Worm (Caenorhabditis elegans) whole organism, L1 larva: ENCODE results near the gene smrd-1.
A peak's percentile ranks its signal among the peaks of the same experiment; 100 is the strongest.

Source experiments
- C16A3.4 ChIP-seq: fragments of 150-350 bp; optimal IDR thresholded peaks from 2 replicates; lab custom pipeline; 2014; ENCODE audit warnings: missing biosample characterization, missing genetic modification characterization
- C34B4.2 ChIP-seq: sonication (generic microtip); optimal IDR thresholded peaks from 2 replicates; lab custom pipeline; 2017; ENCODE audit warnings: mild to moderate bottlenecking, missing genetic modification characterization, missing compliant biosample characterization
- F16B12.6 ChIP-seq: fragments of 150-350 bp; optimal IDR thresholded peaks from 2 replicates; lab custom pipeline; 2014; ENCODE audit warnings: missing biosample characterization, missing genetic modification characterization
- Y116A8C.19 ChIP-seq: sonication (generic microtip); optimal IDR thresholded peaks from 2 replicates; lab custom pipeline; 2016; ENCODE audit warnings: missing compliant biosample characterization, missing genetic modification characterization, borderline replicate concordance
- aha-1 ChIP-seq: fragments of 150-350 bp; optimal IDR thresholded peaks from 2 replicates; lab custom pipeline; 2014; ENCODE audit warnings: missing biosample characterization, missing genetic modification characterization
- blmp-1 ChIP-seq: fragments of 150-350 bp; optimal IDR thresholded peaks from 2 replicates; lab custom pipeline; 2014; ENCODE audit warnings: missing biosample characterization, missing genetic modification characterization
- ceh-63 ChIP-seq: fragments of 200-800 bp; sonication (Bioruptor generic); optimal IDR thresholded peaks from 2 replicates; lab custom pipeline; 2018; ENCODE audit warnings: mild to moderate bottlenecking, missing genetic modification characterization, missing compliant biosample characterization
- ceh-82 ChIP-seq, 3 experiments: fragments of 150-350 bp in 1 of 3; sonication (generic microtip) in 2 of 3; optimal IDR thresholded peaks; 2 replicates each; lab custom pipeline; 2014 to 2017; ENCODE audit warnings: missing biosample characterization in 3 of 3, missing genetic modification characterization in 3 of 3
- ces-1 ChIP-seq: fragments of 150-350 bp; optimal IDR thresholded peaks from 2 replicates; lab custom pipeline; 2014; ENCODE audit warnings: missing biosample characterization, missing genetic modification reagents, missing genetic modification characterization
- dpl-1 ChIP-seq, 3 experiments: fragments of 150-350 bp in 2 of 3; sonication (generic microtip) in 1 of 3; optimal IDR thresholded peaks; 2 replicates each; lab custom pipeline; 2014 to 2017; ENCODE audit warnings: missing biosample characterization in 3 of 3, missing genetic modification characterization in 3 of 3, missing genetic modification reagents in 3 of 3
- efl-1 ChIP-seq, 4 experiments: fragments of 150-350 bp; optimal IDR thresholded peaks in 3 of 4; peaks in 1 of 4; 1 replicate in 1 of 4; 2 replicates in 3 of 4; lab custom pipeline; 2014; ENCODE audit warnings: missing biosample characterization in 2 of 4, missing genetic modification characterization in 2 of 4, missing genetic modification reagents in 2 of 4
- efl-3 ChIP-seq: fragments of 200-800 bp; sonication (Bioruptor generic); optimal IDR thresholded peaks from 2 replicates; lab custom pipeline; 2018; ENCODE audit warnings: mild to moderate bottlenecking, missing genetic modification characterization, missing compliant biosample characterization
- egl-13 ChIP-seq: sonication (generic microtip); optimal IDR thresholded peaks from 2 replicates; lab custom pipeline; 2016; ENCODE audit warnings: missing genotype, missing genetic modification reagents, missing genetic modification characterization, missing compliant biosample characterization
- egl-27 ChIP-seq, 2 experiments: fragments of 150-350 bp in 1 of 2; sonication (generic microtip); optimal IDR thresholded peaks; 3 replicates each; lab custom pipeline; 2017 to 2018; ENCODE audit warnings: missing biosample characterization in 2 of 2, missing genetic modification characterization in 2 of 2, missing genetic modification reagents in 2 of 2
- fkh-4 ChIP-seq: sonication (generic microtip); optimal IDR thresholded peaks from 2 replicates; lab custom pipeline; 2016; ENCODE audit warnings: missing compliant biosample characterization, missing genetic modification characterization, borderline replicate concordance
- fos-1 ChIP-seq: fragments of 150-350 bp; optimal IDR thresholded peaks from 2 replicates; lab custom pipeline; 2014; ENCODE audit warnings: missing biosample characterization, missing genetic modification characterization
- grh-1 ChIP-seq: fragments of 200-800 bp; sonication (Bioruptor generic); IDR thresholded peaks from 2 replicates; pipeline ENCODE4 v1.3.6; 2022; ENCODE audit warnings: missing genetic modification reagents, missing genetic modification characterization, missing compliant biosample characterization
- hlh-4 ChIP-seq: sonication (generic microtip); optimal IDR thresholded peaks from 2 replicates; lab custom pipeline; 2016; ENCODE audit warnings: mild to moderate bottlenecking, missing genetic modification characterization, missing compliant biosample characterization
- isw-1 ChIP-seq: fragments of 200-800 bp; sonication (Bioruptor generic); IDR thresholded peaks from 2 replicates; pipeline ENCODE4 v1.3.6; 2022; ENCODE audit warnings: missing genetic modification characterization, missing compliant biosample characterization
- lin-14 ChIP-seq: fragments of 200-800 bp; sonication (Bioruptor generic); optimal IDR thresholded peaks from 2 replicates; lab custom pipeline; 2018; ENCODE audit warnings: mild to moderate bottlenecking, missing genetic modification characterization, moderate library complexity, missing compliant biosample characterization
- lin-39 ChIP-seq: fragments of 150-350 bp; optimal IDR thresholded peaks from 2 replicates; lab custom pipeline; 2014; ENCODE audit warnings: missing biosample characterization, missing genetic modification reagents, missing genetic modification characterization
- lir-3 ChIP-seq: sonication (generic microtip); optimal IDR thresholded peaks from 2 replicates; lab custom pipeline; 2016; ENCODE audit warnings: mild to moderate bottlenecking, missing genetic modification characterization, moderate library complexity, missing compliant biosample characterization; ENCODE audit not compliant: poor library complexity
- lsy-2 ChIP-seq, 2 experiments: fragments of 150-350 bp; optimal IDR thresholded peaks; 2 replicates each; lab custom pipeline; 2014; ENCODE audit warnings: missing biosample characterization in 2 of 2, missing genetic modification characterization in 2 of 2
- mab-9 ChIP-seq: fragments of 200-800 bp; sonication (Bioruptor generic); IDR thresholded peaks from 2 replicates; pipeline ENCODE4 v1.3.6; 2022; ENCODE audit warnings: missing genetic modification reagents, missing genetic modification characterization, missing compliant biosample characterization
- mef-2 ChIP-seq: fragments of 150-350 bp; optimal IDR thresholded peaks from 2 replicates; lab custom pipeline; 2014; ENCODE audit warnings: missing biosample characterization, missing genetic modification characterization
- nhr-11 ChIP-seq: fragments of 150-350 bp; optimal IDR thresholded peaks from 2 replicates; lab custom pipeline; 2014; ENCODE audit warnings: missing biosample characterization, missing genetic modification characterization
- nhr-12 ChIP-seq: sonication (generic microtip); optimal IDR thresholded peaks from 2 replicates; lab custom pipeline; 2017; ENCODE audit warnings: missing biosample characterization, missing genetic modification characterization
- nhr-19 ChIP-seq: fragments of 200-800 bp; sonication (Bioruptor generic); conservative IDR thresholded peaks from 2 replicates; pipeline ENCODE4 v1.3.6; 2022; ENCODE audit warnings: missing genetic modification characterization, missing compliant biosample characterization
- nhr-28 ChIP-seq: fragments of 150-350 bp; optimal IDR thresholded peaks from 2 replicates; lab custom pipeline; 2014; ENCODE audit warnings: missing biosample characterization, missing genetic modification characterization
- nhr-71 ChIP-seq: sonication (generic microtip); optimal IDR thresholded peaks from 2 replicates; lab custom pipeline; 2016; ENCODE audit warnings: mild to moderate bottlenecking, missing genetic modification characterization, moderate library complexity, missing compliant biosample characterization
- nhr-76 ChIP-seq: sonication (generic microtip); optimal IDR thresholded peaks from 2 replicates; lab custom pipeline; 2017; ENCODE audit warnings: missing biosample characterization, missing genetic modification characterization
- nhr-77 ChIP-seq: fragments of 150-350 bp; optimal IDR thresholded peaks from 2 replicates; lab custom pipeline; 2014; ENCODE audit warnings: missing biosample characterization, missing genetic modification characterization
- nhr-84 ChIP-seq: sonication (generic microtip); optimal IDR thresholded peaks from 2 replicates; lab custom pipeline; 2017; ENCODE audit warnings: missing biosample characterization, missing genetic modification characterization
- pag-3 ChIP-seq: sonication (generic microtip); optimal IDR thresholded peaks from 2 replicates; lab custom pipeline; 2017; ENCODE audit warnings: missing genetic modification characterization, mild to moderate bottlenecking, missing compliant biosample characterization, antibody characterized with exemption, borderline replicate concordance; ENCODE audit not compliant: insufficient read depth
- pax-3 ChIP-seq: fragments of 200-800 bp; sonication (Bioruptor generic); optimal IDR thresholded peaks from 2 replicates; lab custom pipeline; 2018; ENCODE audit warnings: mild to moderate bottlenecking, missing genetic modification characterization, moderate library complexity, missing compliant biosample characterization
- skn-1 ChIP-seq: fragments of 150-350 bp; optimal IDR thresholded peaks from 2 replicates; lab custom pipeline; 2014; ENCODE audit warnings: missing biosample characterization, missing genetic modification characterization
- snpc-4 ChIP-seq: fragments of 150-350 bp; optimal IDR thresholded peaks from 2 replicates; lab custom pipeline; 2014; ENCODE audit warnings: missing biosample characterization, missing genetic modification characterization
- snu-23 ChIP-seq: sonication (generic microtip); optimal IDR thresholded peaks from 2 replicates; lab custom pipeline; 2016; ENCODE audit warnings: missing genetic modification characterization, missing compliant biosample characterization
- sox-4 ChIP-seq: sonication (generic microtip); optimal IDR thresholded peaks from 2 replicates; lab custom pipeline; 2016; ENCODE audit warnings: missing genetic modification characterization, missing compliant biosample characterization
- sptf-1 ChIP-seq: fragments of 150-350 bp; optimal IDR thresholded peaks from 2 replicates; lab custom pipeline; 2014; ENCODE audit warnings: missing biosample characterization, missing genetic modification characterization
- sup-37 ChIP-seq: fragments of 200-800 bp; sonication (Bioruptor generic); optimal IDR thresholded peaks from 2 replicates; lab custom pipeline; 2018; ENCODE audit warnings: mild to moderate bottlenecking, missing genetic modification characterization, missing compliant biosample characterization
- unc-30 ChIP-seq: sonication (generic microtip); optimal IDR thresholded peaks from 2 replicates; lab custom pipeline; 2017; ENCODE audit warnings: missing biosample characterization, missing genetic modification characterization
- unc-62 ChIP-seq: fragments of 150-350 bp; optimal IDR thresholded peaks from 2 replicates; lab custom pipeline; 2014; ENCODE audit warnings: missing biosample characterization, missing genetic modification reagents, missing genetic modification characterization
- unc-86 ChIP-seq: sonication (generic microtip); optimal IDR thresholded peaks from 2 replicates; lab custom pipeline; 2016; ENCODE audit warnings: missing genetic modification characterization, missing compliant biosample characterization
- vab-15 ChIP-seq: sonication (generic microtip); optimal IDR thresholded peaks from 2 replicates; lab custom pipeline; 2017; ENCODE audit warnings: missing genotype, mild to moderate bottlenecking, missing genetic modification characterization, missing compliant biosample characterization
- zag-1 ChIP-seq: fragments of 150-350 bp; optimal IDR thresholded peaks from 2 replicates; lab custom pipeline; 2014; ENCODE audit warnings: missing biosample characterization, missing genetic modification characterization
- ztf-11 ChIP-seq, 2 experiments: sonication (generic microtip); optimal IDR thresholded peaks; 2 replicates each; lab custom pipeline; 2016 to 2017; ENCODE audit warnings: missing genetic modification characterization in 2 of 2, missing biosample characterization in 1 of 2, missing compliant biosample characterization in 1 of 2
- ztf-4 ChIP-seq: fragments of 150-350 bp; optimal IDR thresholded peaks from 2 replicates; lab custom pipeline; 2014; ENCODE audit warnings: missing biosample characterization, missing genetic modification characterization

The smrd-1 gene

ce11 chrIII:10461164-10461546 lies 25.4 kb upstream of the smrd-1 start, which contains the start of gene atx-2 (continued):
- TF ChIP-seq ztf-11 (tag; optimal IDR thresholded peaks at IDR 0.05; lab: Kevin White, UChicago) (peak in 1 of 2 experiments; percentile 73), mef-2 (tag; lab: Kevin White, UChicago) (no peak), hlh-4 (tag; lab: Kevin White, UChicago) (no peak), blmp-1 (tag; lab: Kevin White, UChicago) (peak; percentile 33), fkh-4 (tag; lab: Kevin White, UChicago) (no peak), lir-3 (tag; lab: Kevin White, UChicago) (peak; percentile 76), egl-27 (tag; optimal IDR thresholded peaks at IDR 0.05; lab: Kevin White, UChicago) (no peak), vab-15 (no peak), skn-1 (tag; lab: Kevin White, UChicago) (peak; percentile 73), nhr-11 (no peak), Y116A8C.19 (no peak), C34B4.2 (tag; lab: Kevin White, UChicago) (peak; percentile 9), sptf-1 (tag; lab: Kevin White, UChicago) (no peak), sup-37 (GFP tag; lab: Kevin White, UChicago) (no peak), zag-1 (no peak), nhr-76 (tag; lab: Kevin White, UChicago) (peak; percentile 44), nhr-28 (tag; lab: Kevin White, UChicago) (no peak), lsy-2 (tag; optimal IDR thresholded peaks at IDR 0.05; lab: Kevin White, UChicago) (peak; percentile 48 to 77), ces-1 (GFP tag; lab: Kevin White, UChicago) (peak; percentile 7), lin-14 (GFP tag; lab: Kevin White, UChicago) (peak; percentile 79), lin-39 (tag; lab: Kevin White, UChicago) (peak; percentile 19), aha-1 (tag; lab: Kevin White, UChicago) (peak; percentile 9), unc-86 (peak; percentile 65), snpc-4 (tag; lab: Kevin White, UChicago) (peak; percentile 69), C16A3.4 (tag; lab: Kevin White, UChicago) (peak; percentile 67), nhr-84 (tag; lab: Kevin White, UChicago) (no peak), fos-1 (tag; lab: Kevin White, UChicago) (no peak), dpl-1 (GFP tag; optimal IDR thresholded peaks at IDR 0.05; lab: Kevin White, UChicago) (peak; percentile 63 to 69 (median 68)), pag-3 (tag; lab: Kevin White, UChicago) (no peak), ceh-63 (no peak), unc-30 (tag; lab: Kevin White, UChicago) (no peak), nhr-77 (tag; lab: Kevin White, UChicago) (no peak), sox-4 (tag; lab: Kevin White, UChicago) (no peak), snu-23 (GFP tag; lab: Kevin White, UChicago) (peak; percentile 81), ceh-82 (tag; optimal IDR thresholded peaks at IDR 0.05; lab: Kevin White, UChicago) (peak; percentile 68 to 78 (median 73)), nhr-19 (GFP tag; lab: Robert Waterston, UW) (peak; percentile 79), efl-3 (peak; percentile 66), unc-62 (GFP tag; lab: Kevin White, UChicago) (no peak), ztf-4 (peak; percentile 65)

DNA sequence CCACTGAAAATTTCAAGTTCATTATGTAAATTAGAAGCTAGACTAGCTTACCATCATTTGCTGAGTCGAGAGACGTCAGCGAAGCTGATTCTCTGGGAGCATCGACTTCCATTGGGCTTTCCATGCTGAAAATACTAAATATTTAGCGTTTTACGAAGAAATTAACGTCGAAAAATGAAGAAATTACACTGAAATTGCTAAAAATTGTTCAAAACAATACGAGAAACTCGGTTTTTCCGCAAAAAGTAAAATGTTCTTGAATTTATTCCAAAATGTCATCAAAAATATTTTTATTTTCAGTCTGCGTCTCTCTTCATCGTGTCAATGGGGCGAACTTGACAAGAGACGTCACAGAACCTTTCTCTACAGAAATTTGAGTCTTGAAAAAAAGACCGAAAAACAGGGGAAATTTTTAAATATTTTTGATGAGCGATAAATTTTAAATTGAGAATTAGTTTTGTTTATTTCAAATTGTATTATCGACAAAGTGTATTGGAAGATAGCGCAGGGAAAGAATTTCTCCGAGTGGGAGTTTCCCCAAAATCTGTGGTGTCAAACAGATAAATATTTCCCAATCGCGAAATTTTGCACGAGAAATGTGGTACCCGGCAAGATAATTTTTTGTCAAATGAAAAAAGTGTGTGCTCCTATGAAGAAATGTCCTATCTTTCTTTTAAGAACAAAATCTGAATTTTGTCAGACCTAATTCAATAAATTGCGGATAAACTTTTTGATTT lies 24.8 kb upstream of the smrd-1 start, which contains the start of gene ecps-1:
Gene ecps-1 (minus strand): TSS at position 125 of the 737 bp plus-strand sequence.
- no peak for TF ChIP-seq blmp-1 (tag; lab: Kevin White, UChicago)
- TF ChIP-seq grh-1 (GFP tag; lab: Robert Waterston, UW), result peak; percentile 61; the same call in 1 of the 2 replicates
- TF ChIP-seq C34B4.2 (tag; lab: Kevin White, UChicago), result no peak
- peak; percentile 95 for TF ChIP-seq lir-3 (tag; lab: Kevin White, UChicago)
- TF ChIP-seq ceh-63, result peak; percentile 91
- TF ChIP-seq isw-1 (GFP tag; lab: Robert Waterston, UW), result peak; percentile 86
- TF ChIP-seq egl-13, result peak; percentile 81
- TF ChIP-seq pax-3 (tag; lab: Kevin White, UChicago), result peak; percentile 93
- peak; percentile 80 to 92 (median 90) for TF ChIP-seq ceh-82 (tag; optimal IDR thresholded peaks at IDR 0.05; lab: Kevin White, UChicago)
- no peak for TF ChIP-seq nhr-84 (tag; lab: Kevin White, UChicago)
- TF ChIP-seq lsy-2 (tag; optimal IDR thresholded peaks at IDR 0.05; lab: Kevin White, UChicago), result peak; percentile 92
- TF ChIP-seq skn-1 (tag; lab: Kevin White, UChicago), result peak; percentile 98
- no peak for TF ChIP-seq unc-30 (tag; lab: Kevin White, UChicago)
- TF ChIP-seq F16B12.6 (tag; lab: Kevin White, UChicago), result peak; percentile 69
- TF ChIP-seq nhr-12 (tag; lab: Kevin White, UChicago), result no peak
- peak; percentile 96 for TF ChIP-seq nhr-71 (tag; lab: Kevin White, UChicago)
- no peak for TF ChIP-seq pag-3 (tag; lab: Kevin White, UChicago)
- TF ChIP-seq sptf-1 (tag; lab: Kevin White, UChicago), result no peak
- peak; percentile 82 for TF ChIP-seq mab-9 (GFP tag; lab: Robert Waterston, UW)
- peak; percentile 88 to 92 for TF ChIP-seq efl-1 (optimal IDR thresholded peaks at IDR 0.05; lab: Kevin White, UChicago)
- TF ChIP-seq efl-1 (GFP tag; optimal IDR thresholded peaks at IDR 0.05 in 1 of 2; lab: Kevin White, UChicago), result peak; percentile 78 to 98
- TF ChIP-seq nhr-11, result peak; percentile 66
